Worm (Caenorhabditis elegans): ENCODE data around the gene R107.2.

DNA sequence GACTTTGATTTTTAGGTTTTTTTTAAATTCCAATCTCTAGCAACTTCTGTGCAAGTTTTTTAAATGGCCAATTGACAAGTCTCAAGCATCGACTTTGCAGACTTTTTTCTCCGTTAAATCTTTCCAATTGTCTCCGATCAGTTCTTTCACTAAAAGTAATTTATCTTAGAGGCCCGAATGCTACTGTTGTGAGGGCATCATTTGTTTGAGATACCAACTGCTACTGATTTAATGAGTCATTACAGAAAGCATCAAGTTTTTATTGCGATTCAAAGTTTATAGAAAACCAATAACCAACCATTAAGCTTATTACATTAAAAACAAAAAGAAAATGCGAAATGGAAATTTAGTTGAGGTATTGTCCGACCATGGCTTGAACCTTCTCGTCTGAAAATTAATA lies 34.4 kb upstream of the R107.2 start:
- TF ChIP-seq irx-1 (tag; optimal IDR thresholded peaks at IDR 0.05) (no peak), nhr-47 (tag; optimal IDR thresholded peaks at IDR 0.05) (no peak), elt-2 (tag; optimal IDR thresholded peaks at IDR 0.05) (no peak), nhr-28 (tag; optimal IDR thresholded peaks at IDR 0.05) (no peak), efl-1 (optimal IDR thresholded peaks at IDR 0.05) (no peak), efl-1 (GFP tag; optimal IDR thresholded peaks at IDR 0.05 in 1 of 2) (no peak), nhr-20 (tag; optimal IDR thresholded peaks at IDR 0.05) (no peak), nhr-12 (tag; optimal IDR thresholded peaks at IDR 0.05) (no peak), lir-3 (tag; optimal IDR thresholded peaks at IDR 0.05; ENCODE audit: poor library complexity) (no peak), snpc-4 (tag; optimal IDR thresholded peaks at IDR 0.05) (no peak), nhr-11 (tag; optimal IDR thresholded peaks at IDR 0.05) (no peak), zag-1 (tag; optimal IDR thresholded peaks at IDR 0.05) (no peak), nhr-77 (tag; optimal IDR thresholded peaks at IDR 0.05) (no peak), lin-35 (GFP tag; optimal IDR thresholded peaks at IDR 0.05) (no peak)

Measured in whole organism, L1 larva.